Worm (Caenorhabditis elegans): ENCODE results near the gene irld-52.
"Not testable (repeated sequence)": the region's sequence is repeated elsewhere in the genome, so short reads cannot be mapped to it uniquely, and the experiment has no call there.

irld-52 gene

ce11 chrV:15766122-15766594 lies 13.3 kb upstream of the irld-52 start, which contains the start of the genes haf-3 and F57A10.2 (continued):
- peak; percentile 76 for TF ChIP-seq zip-2 (tag; optimal IDR thresholded peaks at IDR 0.05)
- TF ChIP-seq lim-7 (GFP tag; IDR thresholded peaks at IDR 0.05) = no peak
- TF ChIP-seq unc-62 (GFP tag; optimal IDR thresholded peaks at IDR 0.05 in 1 of 2) = no peak
- TF ChIP-seq unc-62 (tag; optimal IDR thresholded peaks at IDR 0.05) = no peak
- peak; percentile 6 for TF ChIP-seq ces-1 (GFP tag; optimal IDR thresholded peaks at IDR 0.05)
- peak; percentile 79 for TF ChIP-seq hmg-1.1 (GFP tag; IDR thresholded peaks at IDR 0.05)
- peak; percentile 94 for TF ChIP-seq mep-1 (tag; optimal IDR thresholded peaks at IDR 0.05)
- TF ChIP-seq nhr-28 (tag; optimal IDR thresholded peaks at IDR 0.05) = peak; percentile 73
- peak; percentile 55; the same call in 1 of the 2 replicates for TF ChIP-seq lin-1 (GFP tag; IDR thresholded peaks at IDR 0.05)
- no peak for TF ChIP-seq zip-11 (GFP tag; IDR thresholded peaks at IDR 0.05)
- TF ChIP-seq hlh-11 (tag; optimal IDR thresholded peaks at IDR 0.05) = peak; percentile 82
- TF ChIP-seq daf-8 (GFP tag; IDR thresholded peaks at IDR 0.05) = no peak
- no peak for TF ChIP-seq ceh-20 (GFP tag; IDR thresholded peaks at IDR 0.05)
- TF ChIP-seq lin-38 (GFP tag; IDR thresholded peaks at IDR 0.05) = peak; percentile 90
- TF ChIP-seq F44E2.7 (GFP tag; IDR thresholded peaks at IDR 0.05) = no peak
- TF ChIP-seq snpc-4 (tag; optimal IDR thresholded peaks at IDR 0.05) = peak; percentile 34
- no peak for TF ChIP-seq T20F7.1 (GFP tag; optimal IDR thresholded peaks at IDR 0.05)
- peak; percentile 68 for TF ChIP-seq lin-15B (tag; optimal IDR thresholded peaks at IDR 0.05)
- no peak for TF ChIP-seq ceh-62 (tag; optimal IDR thresholded peaks at IDR 0.05)
- TF ChIP-seq egl-43 (GFP tag; IDR thresholded peaks at IDR 0.05) = no peak

- TF ChIP-seq zip-11 (GFP tag; IDR thresholded peaks at IDR 0.05) = 0 out of 2 replicates have a peak, but pooled peaks have one; percentile 35
- peak; percentile 77 for TF ChIP-seq vab-7 (GFP tag; IDR thresholded peaks at IDR 0.05)
- peak; percentile 68; the same call in 1 of the 2 replicates for TF ChIP-seq ceh-44 (GFP tag; IDR thresholded peaks at IDR 0.05)
- peak; percentile 64; the same call in 1 of the 2 replicates for TF ChIP-seq daf-8 (GFP tag; IDR thresholded peaks at IDR 0.05)
- TF ChIP-seq Y105C5A.15 (GFP tag; IDR thresholded peaks at IDR 0.05) = peak; percentile 71; the same call in 1 of the 2 replicates
- peak; percentile 92 for TF ChIP-seq egl-43 (GFP tag; IDR thresholded peaks at IDR 0.05)
- peak; percentile 68; the same call in 1 of the 2 replicates for TF ChIP-seq saeg-2 (GFP tag; IDR thresholded peaks at IDR 0.05)
- TF ChIP-seq nhr-41 (GFP tag; IDR thresholded peaks at IDR 0.05) = peak; percentile 85
- peak; percentile 84 for TF ChIP-seq pha-4 (GFP tag; IDR thresholded peaks at IDR 0.05)
- not testable (repeated sequence) for TF ChIP-seq pha-4 (tag; optimal IDR thresholded peaks at IDR 0.05)
- TF ChIP-seq lin-1 (GFP tag; IDR thresholded peaks at IDR 0.05) = peak; percentile 66; the same call in 1 of the 2 replicates
- peak; percentile 89 for TF ChIP-seq arid-1 (GFP tag; conservative IDR thresholded peaks at IDR 0.05)
- peak in 1 of 2 experiments; percentile 73; a peak in 1 of 4 replicates for TF ChIP-seq madf-5 (GFP tag; IDR thresholded peaks at IDR 0.05)
- TF ChIP-seq lin-29 (GFP tag; IDR thresholded peaks at IDR 0.05) = peak; percentile 27; the same call in 1 of the 2 replicates
- peak; percentile 64; the same call in 1 of the 2 replicates for TF ChIP-seq T26A8.4 (GFP tag; IDR thresholded peaks at IDR 0.05)
- peak; percentile 12 for TF ChIP-seq F49E8.2 (tag; optimal IDR thresholded peaks at IDR 0.05; ENCODE audit: borderline replicate concordance)
- peak; percentile 95 for TF ChIP-seq F26F4.8 (GFP tag; conservative IDR thresholded peaks at IDR 0.05)
- peak; percentile 52; the same call in 1 of the 2 replicates for TF ChIP-seq ceh-20 (GFP tag; IDR thresholded peaks at IDR 0.05)
- peak; percentile 75 for TF ChIP-seq Y48G9A.11 (GFP tag; IDR thresholded peaks at IDR 0.05)
- TF ChIP-seq D1046.2 (GFP tag; IDR thresholded peaks at IDR 0.05) = peak; percentile 81
- TF ChIP-seq lim-7 (GFP tag; IDR thresholded peaks at IDR 0.05) = peak; percentile 95
- peak; percentile 80 for TF ChIP-seq ctbp-1 (GFP tag; IDR thresholded peaks at IDR 0.05)
- TF ChIP-seq nhr-42 (GFP tag; IDR thresholded peaks at IDR 0.05) = peak; percentile 66
- TF ChIP-seq ZK337.2 (GFP tag; IDR thresholded peaks at IDR 0.05) = 0 out of 2 replicates have a peak, but pooled peaks have one; percentile 13
- peak; percentile 94 for TF ChIP-seq dmd-8 (GFP tag; IDR thresholded peaks at IDR 0.05)
- peak; percentile 45; the same call in 1 of the 2 replicates for TF ChIP-seq madf-9 (GFP tag; conservative IDR thresholded peaks at IDR 0.05)
- TF ChIP-seq F44E2.7 (GFP tag; IDR thresholded peaks at IDR 0.05) = peak; percentile 71; the same call in 1 of the 2 replicates
- peak; percentile 72 for TF ChIP-seq php-3 (GFP tag; IDR thresholded peaks at IDR 0.05)
- TF ChIP-seq dmd-9 (GFP tag; IDR thresholded peaks at IDR 0.05) = 0 out of 2 replicates have a peak, but pooled peaks have one; percentile 53
- TF ChIP-seq Y75B8A.6 (GFP tag; IDR thresholded peaks at IDR 0.05) = peak; percentile 78; the same call in 1 of the 2 replicates
- peak; percentile 86 for TF ChIP-seq snpc-1.2 (GFP tag; IDR thresholded peaks at IDR 0.05)
- TF ChIP-seq mdt-29 (GFP tag; IDR thresholded peaks at IDR 0.05) = peak; percentile 80
- TF ChIP-seq set-16 (GFP tag; IDR thresholded peaks at IDR 0.05) = peak; percentile 55
- peak; percentile 82 for TF ChIP-seq lin-38 (GFP tag; IDR thresholded peaks at IDR 0.05)
- TF ChIP-seq dmd-6 (GFP tag; IDR thresholded peaks at IDR 0.05) = 0 out of 2 replicates have a peak, but pooled peaks have one; percentile 9
Measured at ce11 chrV:15767385-15767784, 12.1 kb upstream of the irld-52 start.
